Worm (Caenorhabditis elegans) whole organism, L4 larva: ENCODE measurements around the gene F09C6.3.

Source experiments
- Y5F2A.4 ChIP-seq: fragments of 200-800 bp; sonication (Bioruptor generic); optimal IDR thresholded peaks from 2 replicates; lab custom pipeline; 2018; ENCODE audit warnings: mild to moderate bottlenecking, missing genetic modification characterization, missing compliant biosample characterization
- Y75B8A.6 ChIP-seq: fragments of 200-800 bp; sonication (Bioruptor generic); IDR thresholded peaks from 2 replicates; pipeline ENCODE4 v1.3.6; 2022; ENCODE audit warnings: missing genetic modification reagents, missing genetic modification characterization, missing compliant biosample characterization
- aly-2 ChIP-seq: sonication (generic microtip); optimal IDR thresholded peaks from 2 replicates; lab custom pipeline; 2018; ENCODE audit warnings: missing biosample characterization, missing genetic modification characterization
- ceh-82 ChIP-seq: sonication (generic microtip); optimal IDR thresholded peaks from 2 replicates; lab custom pipeline; 2017; ENCODE audit warnings: missing biosample characterization, missing genetic modification characterization
- ces-1 ChIP-seq: fragments of 150-350 bp; sonication (generic microtip); optimal IDR thresholded peaks from 4 replicates; lab custom pipeline; 2014; ENCODE audit warnings: missing biosample characterization, missing genetic modification reagents, missing genetic modification characterization
- dmd-6 ChIP-seq: fragments of 200-800 bp; sonication (Bioruptor generic); IDR thresholded peaks from 2 replicates; pipeline ENCODE4 v1.3.6; 2022; ENCODE audit warnings: missing genetic modification reagents, missing genetic modification characterization, missing compliant biosample characterization
- egl-27 ChIP-seq: sonication (generic microtip); optimal IDR thresholded peaks from 3 replicates; lab custom pipeline; 2017; ENCODE audit warnings: missing biosample characterization, missing genetic modification reagents, missing genetic modification characterization
- lin-29 ChIP-seq: fragments of 200-800 bp; sonication (Bioruptor generic); IDR thresholded peaks from 2 replicates; pipeline ENCODE4 v1.3.6; 2022; ENCODE audit warnings: missing genetic modification reagents, missing genetic modification characterization, missing compliant biosample characterization
- nhr-77 ChIP-seq: fragments of 150-350 bp; optimal IDR thresholded peaks from 2 replicates; lab custom pipeline; 2014; ENCODE audit warnings: missing biosample characterization, missing genetic modification characterization
- pqm-1 ChIP-seq: sonication (generic microtip); optimal IDR thresholded peaks from 2 replicates; lab custom pipeline; 2017; ENCODE audit warnings: missing biosample characterization, missing genetic modification characterization
- sdz-12 ChIP-seq: fragments of 200-800 bp; sonication (Bioruptor generic); optimal IDR thresholded peaks from 2 replicates; lab custom pipeline; 2018; ENCODE audit warnings: mild to moderate bottlenecking, missing genetic modification characterization, missing compliant biosample characterization
- snpc-4 ChIP-seq: fragments of 150-350 bp; optimal IDR thresholded peaks from 2 replicates; lab custom pipeline; 2014; ENCODE audit warnings: missing biosample characterization, missing genetic modification characterization
- zfp-3 ChIP-seq: fragments of 200-800 bp; sonication (Bioruptor generic); conservative IDR thresholded peaks from 2 replicates; pipeline ENCODE4 v1.3.6; 2022; ENCODE audit warnings: missing genetic modification reagents, missing genetic modification characterization, missing compliant biosample characterization

ce11 chrV:16882260-16882918 lies 2.4 kb upstream of the F09C6.3 start, which contains the start of the genes F09C6.11 and F09C6.12:
- TF ChIP-seq snpc-4 = no peak
- no peak for TF ChIP-seq pqm-1
- no peak for TF ChIP-seq dmd-6
- TF ChIP-seq aly-2 (tag; lab: Kevin White, UChicago) = no peak
- TF ChIP-seq Y75B8A.6 (GFP tag; lab: Robert Waterston, UW) = no peak
- TF ChIP-seq egl-27 (tag; lab: Kevin White, UChicago) = no peak
- TF ChIP-seq sdz-12 (GFP tag; lab: Kevin White, UChicago) = no peak
- TF ChIP-seq lin-29 = no peak
- TF ChIP-seq zfp-3 = no peak
- TF ChIP-seq ces-1 (GFP tag; lab: Kevin White, UChicago) = no peak
- no peak for TF ChIP-seq ceh-82 (tag; lab: Kevin White, UChicago)
- TF ChIP-seq nhr-77 (tag; lab: Kevin White, UChicago) = no peak
- no peak for TF ChIP-seq Y5F2A.4 (GFP tag; lab: Kevin White, UChicago)
